Fruit fly (Drosophila melanogaster): ENCODE measurements around the gene CG13994.

Gene CG13994

dm6 chr2L:6068544-6069251, 5.9 kb downstream of the CG13994 start, which contains the start of the genes CG9150 and Pfdn1 (continued):
- TF ChIP-seq hbn (GFP tag; IDR thresholded peaks at IDR 0.05; ENCODE audit: partially characterized antibody) (peak; percentile 90), CG2875 (GFP tag; optimal IDR thresholded peaks at IDR 0.05) (no peak), stwl (tag; optimal IDR thresholded peaks at IDR 0.05) (peak; percentile 57), jigr1 (GFP tag; IDR thresholded peaks at IDR 0.05) (no peak), row (GFP tag; IDR thresholded peaks at IDR 0.05) (peak; percentile 53; the same call in 2 of the 3 replicates), zfh1 (GFP tag; IDR thresholded peaks at IDR 0.05) (no peak), CG4707 (GFP tag; optimal IDR thresholded peaks at IDR 0.05) (no peak), CTCF (GFP tag; optimal IDR thresholded peaks at IDR 0.05) (no peak), CG7987 (GFP tag; optimal IDR thresholded peaks at IDR 0.05) (no peak), Myb (GFP tag; optimal IDR thresholded peaks at IDR 0.05) (peak; percentile 68), fru (optimal IDR thresholded peaks at IDR 0.05) (no peak), CG3847 (GFP tag; IDR thresholded peaks at IDR 0.05) (no peak), gce (GFP tag; IDR thresholded peaks at IDR 0.05) (no peak), Ets97D (GFP tag; optimal IDR thresholded peaks at IDR 0.05) (peak; percentile 39), Ada2b (GFP tag; IDR thresholded peaks at IDR 0.05) (no peak), chif (GFP tag; optimal IDR thresholded peaks at IDR 0.05) (no peak), dmrt11E (tag; optimal IDR thresholded peaks at IDR 0.05) (no peak), CG17385 (GFP tag; optimal IDR thresholded peaks at IDR 0.05) (no peak), CG9797 (GFP tag; optimal IDR thresholded peaks at IDR 0.05) (peak; percentile 12), CG43689 (GFP tag; IDR thresholded peaks at IDR 0.05) (no peak), sr (GFP tag; IDR thresholded peaks at IDR 0.05) (no peak), CG6765 (GFP tag; optimal IDR thresholded peaks at IDR 0.05) (no peak), Opbp (GFP tag; IDR thresholded peaks at IDR 0.05; ENCODE audit: partially characterized antibody) (peak; percentile 89), tll (GFP tag; optimal IDR thresholded peaks at IDR 0.05) (no peak), CG3163 (GFP tag; optimal IDR thresholded peaks at IDR 0.05) (no peak), run (tag; optimal IDR thresholded peaks at IDR 0.05) (no peak), gt (GFP tag; IDR thresholded peaks at IDR 0.05) (no peak), CG4424 (GFP tag; optimal IDR thresholded peaks at IDR 0.05) (no peak), CG18011 (GFP tag; optimal IDR thresholded peaks at IDR 0.05) (no peak), Xbp1 (GFP tag; optimal IDR thresholded peaks at IDR 0.05) (no peak), br (optimal IDR thresholded peaks at IDR 0.05) (no peak), bigmax (GFP tag; optimal IDR thresholded peaks at IDR 0.05) (no peak), sisA (GFP tag; IDR thresholded peaks at IDR 0.05) (no peak), CG3726 (GFP tag; IDR thresholded peaks at IDR 0.05) (no peak), sens (GFP tag) (peak; percentile 71), nau (GFP tag; optimal IDR thresholded peaks at IDR 0.05) (no peak), CG4360 (GFP tag; IDR thresholded peaks at IDR 0.05) (no peak), C15 (GFP tag; IDR thresholded peaks at IDR 0.05) (no peak), HLH3B (GFP tag; IDR thresholded peaks at IDR 0.05) (no peak), pfk (GFP tag; optimal IDR thresholded peaks at IDR 0.05) (no peak), CG3995 (GFP tag; optimal IDR thresholded peaks at IDR 0.05) (peak; percentile 90), CG16779 (GFP tag; IDR thresholded peaks at IDR 0.05) (no peak), Scr (GFP tag; IDR thresholded peaks at IDR 0.05; ENCODE audit: partially characterized antibody) (peak; percentile 90), Stat92E (GFP tag; optimal IDR thresholded peaks at IDR 0.05) (no peak)

Measured in whole organism, embryonic.